Worm (Caenorhabditis elegans) whole organism, midembryonic: Measurements from ENCODE around the gene nhr-103.

Experiments used
- T22C8.4 ChIP-seq: fragments of 200-800 bp; sonication (Bioruptor generic); IDR thresholded peaks from 2 replicates; pipeline ENCODE4 v1.3.6; 2022; ENCODE audit warnings: missing genetic modification characterization, missing compliant biosample characterization
- cog-1 ChIP-seq: sonication (generic microtip); optimal IDR thresholded peaks from 2 replicates; lab custom pipeline; 2016; ENCODE audit warnings: missing genetic modification characterization, missing compliant biosample characterization
- flt-1 ChIP-seq: fragments of 200-800 bp; sonication (Bioruptor generic); IDR thresholded peaks from 2 replicates; pipeline ENCODE4 v1.3.6; 2022; ENCODE audit warnings: missing genetic modification characterization, missing compliant biosample characterization
- klf-2 ChIP-seq: fragments of 200-800 bp; sonication (Bioruptor generic); conservative IDR thresholded peaks from 2 replicates; pipeline ENCODE4 v1.3.6; 2022; ENCODE audit warnings: missing genetic modification reagents, missing genetic modification characterization, missing compliant biosample characterization
- med-1 ChIP-seq: sonication (generic microtip); optimal IDR thresholded peaks from 2 replicates; lab custom pipeline; 2017; ENCODE audit warnings: missing genetic modification characterization, mild to moderate bottlenecking, missing compliant biosample characterization, antibody characterized with exemption, missing genetic modification reagents; ENCODE audit not compliant: insufficient read depth
- ref-1 ChIP-seq: fragments of 200-800 bp; sonication (Bioruptor generic); conservative IDR thresholded peaks from 2 replicates; pipeline ENCODE4 v1.3.6; 2022; ENCODE audit warnings: missing genetic modification reagents, missing genetic modification characterization, missing compliant biosample characterization
- tab-1 ChIP-seq: fragments of 200-800 bp; sonication (Bioruptor generic); IDR thresholded peaks from 2 replicates; pipeline ENCODE4 v1.3.6; 2022; ENCODE audit warnings: missing genetic modification characterization, missing compliant biosample characterization
- ztf-23 ChIP-seq: fragments of 200-800 bp; sonication (Bioruptor generic); IDR thresholded peaks from 2 replicates; pipeline ENCODE4 v1.3.6; 2022; ENCODE audit warnings: missing genetic modification reagents, missing genetic modification characterization, missing compliant biosample characterization
- ztf-29 ChIP-seq: fragments of 200-800 bp; sonication (Bioruptor generic); IDR thresholded peaks from 2 replicates; pipeline ENCODE4 v1.3.6; 2022; ENCODE audit warnings: missing genetic modification reagents, missing genetic modification characterization, missing compliant biosample characterization

DNA sequence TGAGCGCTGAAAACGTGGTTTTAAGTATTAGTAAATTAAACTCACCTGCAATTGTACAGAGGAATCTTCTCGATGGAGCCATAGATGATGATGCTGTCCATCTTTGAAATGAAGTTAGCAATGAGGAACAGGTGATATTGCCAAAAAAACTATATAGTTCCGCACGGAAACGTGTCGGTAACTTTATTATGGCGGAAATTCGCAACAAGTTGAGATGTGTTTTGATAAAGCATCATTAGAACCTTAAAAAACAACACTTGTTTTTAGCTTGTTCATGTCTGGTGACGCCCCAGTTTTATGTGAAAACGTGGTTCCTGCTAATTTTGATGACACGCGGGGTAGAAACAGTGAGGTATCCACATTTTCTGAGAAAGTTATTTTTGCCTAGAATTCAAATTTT lies 19.0 kb upstream of the nhr-103 start, which contains the start of gene srt-40:
- TF ChIP-seq ztf-29 (GFP tag; lab: Robert Waterston, UW): no peak
- TF ChIP-seq flt-1 (GFP tag; lab: Robert Waterston, UW): no peak
- TF ChIP-seq cog-1 (tag; lab: Kevin White, UChicago): no peak
- no peak for TF ChIP-seq T22C8.4 (GFP tag; lab: Robert Waterston, UW)
- no peak for TF ChIP-seq tab-1 (GFP tag; lab: Robert Waterston, UW)
- no peak for TF ChIP-seq med-1 (GFP tag; lab: Kevin White, UChicago)
- no peak for TF ChIP-seq ztf-23 (GFP tag; lab: Robert Waterston, UW)
- no peak for TF ChIP-seq ref-1 (GFP tag; lab: Robert Waterston, UW)
- no peak for TF ChIP-seq klf-2 (GFP tag; lab: Robert Waterston, UW)
